Fruit fly (Drosophila melanogaster): Measurements from ENCODE around the gene CG43347.

Gene CG43347

dm6 chrX:10613568-10613967 lies 6.4 kb downstream of the CG43347 start:
- TF ChIP-seq CG8478 (optimal IDR thresholded peaks at IDR 0.05) (no peak), EcR (GFP tag; optimal IDR thresholded peaks at IDR 0.05) (no peak), psq (optimal IDR thresholded peaks at IDR 0.05) (no peak), usp (GFP tag; optimal IDR thresholded peaks at IDR 0.05) (no peak), Dll (optimal IDR thresholded peaks at IDR 0.05) (no peak)

DNA sequence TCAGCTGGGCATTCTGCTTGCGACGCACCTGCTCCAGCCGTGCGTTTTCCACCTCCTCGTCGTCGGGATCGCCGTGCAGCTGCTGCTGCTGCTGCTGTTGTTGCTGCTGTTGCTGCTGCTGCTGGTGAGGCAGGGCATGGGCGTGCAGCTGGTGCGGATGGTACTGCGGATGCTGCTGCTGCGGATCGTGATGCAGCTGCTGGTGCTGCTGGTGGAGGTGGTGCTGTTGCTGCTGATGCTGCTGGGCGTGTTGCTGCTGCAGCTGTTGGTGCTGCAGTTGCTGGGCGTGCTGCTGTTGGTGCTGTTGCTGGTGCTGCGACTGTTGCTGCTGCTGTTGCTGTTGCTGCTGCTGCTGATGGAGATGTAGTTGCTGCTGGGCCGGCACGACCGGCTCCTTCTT lies 12.4 kb downstream of the CG43347 start:
- TF ChIP-seq psq (optimal IDR thresholded peaks at IDR 0.05), result no peak
- no peak for TF ChIP-seq CG8478 (optimal IDR thresholded peaks at IDR 0.05)
- no peak for TF ChIP-seq pan (optimal IDR thresholded peaks at IDR 0.05)
- TF ChIP-seq usp (GFP tag; optimal IDR thresholded peaks at IDR 0.05), result no peak
- no peak for TF ChIP-seq EcR (GFP tag; optimal IDR thresholded peaks at IDR 0.05)

DNA sequence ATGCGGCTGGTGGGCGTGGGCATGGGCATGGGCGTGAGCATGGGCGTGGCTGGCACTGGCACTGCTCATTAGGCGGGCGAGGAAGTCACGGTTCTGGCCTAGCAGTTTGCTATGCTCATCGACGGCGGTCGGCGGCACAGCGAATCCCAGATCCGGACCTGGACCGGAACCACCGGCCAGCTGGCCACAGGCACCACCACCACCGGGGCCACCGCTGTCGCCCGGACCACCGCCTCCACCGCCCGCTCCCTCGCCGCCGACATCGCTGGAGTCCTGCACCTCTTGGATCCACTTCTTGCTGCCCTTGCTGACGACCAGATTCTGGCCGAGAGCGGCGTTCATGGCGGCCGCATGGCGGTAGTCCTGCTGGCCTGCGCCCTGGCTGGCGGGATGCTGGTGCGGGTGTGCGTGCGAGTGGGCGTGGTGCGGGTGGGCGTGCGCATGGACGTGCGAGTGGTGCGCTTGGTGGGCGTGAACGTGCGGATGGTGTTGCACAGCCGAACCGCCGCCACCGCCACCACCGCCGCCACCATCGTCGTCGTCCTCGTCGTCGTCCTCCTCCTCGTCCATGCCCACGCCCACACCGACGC lies 13.0 kb downstream of the CG43347 start:
- TF ChIP-seq psq (optimal IDR thresholded peaks at IDR 0.05) (no peak), Dll (optimal IDR thresholded peaks at IDR 0.05) (no peak), usp (GFP tag; optimal IDR thresholded peaks at IDR 0.05) (no peak), pan (optimal IDR thresholded peaks at IDR 0.05) (no peak), CG8478 (optimal IDR thresholded peaks at IDR 0.05) (no peak), EcR (GFP tag; optimal IDR thresholded peaks at IDR 0.05) (no peak)

- TF ChIP-seq Dll (optimal IDR thresholded peaks at IDR 0.05) (no peak), usp (GFP tag; optimal IDR thresholded peaks at IDR 0.05) (no peak), pan (optimal IDR thresholded peaks at IDR 0.05) (no peak), CG8478 (optimal IDR thresholded peaks at IDR 0.05) (no peak), psq (optimal IDR thresholded peaks at IDR 0.05) (no peak)
These were observed 17.8 kb downstream of the CG43347 start, which contains the start of gene CG1628 for dm6 chrX:10602057-10602764. Gene CG1628, minus strand, starts transcription at chrX:10602714.

DNA sequence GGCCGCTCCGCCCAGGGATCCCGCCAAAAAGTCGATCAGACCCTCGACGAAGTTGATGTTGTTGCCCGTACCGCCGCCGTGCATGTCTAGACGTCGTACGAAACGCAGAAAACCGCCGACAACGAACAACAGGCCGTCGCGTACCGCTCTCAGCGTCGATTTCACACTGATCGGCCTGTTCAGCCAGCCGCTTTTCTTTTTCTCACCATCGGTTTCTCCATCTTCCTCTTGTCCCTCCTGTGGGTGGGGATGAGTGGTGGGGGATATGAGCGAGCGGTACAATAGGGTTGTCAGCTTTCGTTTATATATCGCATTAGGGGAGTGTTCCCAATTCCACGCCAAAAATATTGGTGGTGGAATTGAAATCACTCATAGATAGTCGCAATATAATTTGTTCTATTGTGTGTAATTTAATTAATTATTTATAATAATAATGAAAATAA lies 18.5 kb downstream of the CG43347 start:
- TF ChIP-seq EcR (GFP tag; optimal IDR thresholded peaks at IDR 0.05) (no peak), pan (optimal IDR thresholded peaks at IDR 0.05) (no peak), usp (GFP tag; optimal IDR thresholded peaks at IDR 0.05) (no peak), CG8478 (optimal IDR thresholded peaks at IDR 0.05) (no peak), psq (optimal IDR thresholded peaks at IDR 0.05) (no peak), Dll (optimal IDR thresholded peaks at IDR 0.05) (no peak)

dm6 chrX:10600254-10600916 lies 19.6 kb downstream of the CG43347 start:
- TF ChIP-seq Dll (optimal IDR thresholded peaks at IDR 0.05) (no peak), CG8478 (optimal IDR thresholded peaks at IDR 0.05) (no peak), usp (GFP tag; optimal IDR thresholded peaks at IDR 0.05) (no peak), EcR (GFP tag; optimal IDR thresholded peaks at IDR 0.05) (no peak), psq (optimal IDR thresholded peaks at IDR 0.05) (no peak), pan (optimal IDR thresholded peaks at IDR 0.05) (no peak)

DNA sequence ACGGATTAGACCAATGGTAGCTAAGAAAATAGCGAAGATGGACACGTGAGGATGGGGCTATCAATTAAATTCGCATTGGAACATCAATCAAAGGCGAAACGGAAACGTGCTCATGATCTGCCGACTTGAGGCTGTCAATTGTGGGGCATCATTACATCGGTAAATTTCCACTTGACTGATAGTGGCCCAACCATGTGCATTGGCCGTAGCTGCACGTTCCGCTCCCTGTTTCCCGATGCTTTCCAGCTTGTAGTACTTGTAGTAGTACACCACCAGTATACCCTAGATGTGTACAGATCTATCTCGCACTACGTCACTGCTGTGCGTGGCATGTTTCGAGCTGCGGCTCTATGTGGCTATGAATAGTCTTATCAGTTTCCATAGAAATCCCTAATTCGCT lies 20.7 kb downstream of the CG43347 start:
- TF ChIP-seq usp (GFP tag; optimal IDR thresholded peaks at IDR 0.05) (no peak), EcR (GFP tag; optimal IDR thresholded peaks at IDR 0.05) (no peak), CG8478 (optimal IDR thresholded peaks at IDR 0.05) (no peak), psq (optimal IDR thresholded peaks at IDR 0.05) (no peak), pan (optimal IDR thresholded peaks at IDR 0.05) (no peak), Dll (optimal IDR thresholded peaks at IDR 0.05) (no peak)

- TF ChIP-seq Dll (optimal IDR thresholded peaks at IDR 0.05) (no peak), EcR (GFP tag; optimal IDR thresholded peaks at IDR 0.05) (no peak), CG8478 (optimal IDR thresholded peaks at IDR 0.05) (no peak), psq (optimal IDR thresholded peaks at IDR 0.05) (no peak)
These were observed 24.2 kb downstream of the CG43347 start, which contains the start of the genes Hmr and CG2124 for dm6 chrX:10595813-10596212. Gene Hmr, minus strand, starts transcription at chrX:10595855. Gene CG2124, plus strand, starts transcription at chrX:10596122.

DNA sequence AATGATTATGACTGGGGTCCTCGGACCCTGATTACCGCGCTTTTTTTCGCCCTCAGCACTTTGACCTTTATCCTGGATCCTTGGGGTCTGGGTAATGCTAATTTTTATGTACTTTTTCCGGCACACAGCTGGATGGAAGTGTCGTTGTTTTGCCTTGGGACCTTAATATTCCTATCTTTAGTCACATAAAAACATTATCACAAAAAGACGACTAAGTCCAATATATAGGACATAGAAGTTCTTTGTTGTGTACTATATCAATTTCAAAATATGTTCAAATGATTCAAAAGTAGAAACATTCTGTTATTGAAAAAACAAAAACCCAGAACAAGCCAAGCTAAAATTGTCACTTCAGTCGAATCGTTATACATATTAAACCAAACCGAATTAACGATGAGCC lies 31.2 kb downstream of the CG43347 start, which contains the start of gene Rab9D:
Gene Rab9D (plus strand): TSS at position 301 of the 400 bp plus-strand sequence.
- TF ChIP-seq usp (GFP tag; optimal IDR thresholded peaks at IDR 0.05) (no peak), Dll (optimal IDR thresholded peaks at IDR 0.05) (no peak)

- TF ChIP-seq EcR (GFP tag; optimal IDR thresholded peaks at IDR 0.05) (no peak), usp (GFP tag; optimal IDR thresholded peaks at IDR 0.05) (no peak), CG8478 (optimal IDR thresholded peaks at IDR 0.05) (no peak), psq (optimal IDR thresholded peaks at IDR 0.05) (no peak)
These were observed 32.5 kb downstream of the CG43347 start for dm6 chrX:10587445-10587844.

- TF ChIP-seq Dll (optimal IDR thresholded peaks at IDR 0.05) (no peak), CG8478 (optimal IDR thresholded peaks at IDR 0.05) (no peak), usp (GFP tag; optimal IDR thresholded peaks at IDR 0.05) (no peak), psq (optimal IDR thresholded peaks at IDR 0.05) (no peak), pan (optimal IDR thresholded peaks at IDR 0.05) (no peak), EcR (GFP tag; optimal IDR thresholded peaks at IDR 0.05) (no peak)
These were observed 33.8 kb downstream of the CG43347 start for dm6 chrX:10586173-10586572.

dm6 chrX:10585158-10585634 lies 34.8 kb downstream of the CG43347 start, which contains the start of gene spri:
Gene spri, minus strand, starts transcription at chrX:10585422.
- TF ChIP-seq Dll (optimal IDR thresholded peaks at IDR 0.05) (no peak), EcR (GFP tag; optimal IDR thresholded peaks at IDR 0.05) (no peak), psq (optimal IDR thresholded peaks at IDR 0.05) (no peak), pan (optimal IDR thresholded peaks at IDR 0.05) (no peak), CG8478 (optimal IDR thresholded peaks at IDR 0.05) (no peak), usp (GFP tag; optimal IDR thresholded peaks at IDR 0.05) (no peak)
